Worm (Caenorhabditis elegans): ENCODE data around the gene ZK1320.11.

Gene ZK1320.11

DNA sequence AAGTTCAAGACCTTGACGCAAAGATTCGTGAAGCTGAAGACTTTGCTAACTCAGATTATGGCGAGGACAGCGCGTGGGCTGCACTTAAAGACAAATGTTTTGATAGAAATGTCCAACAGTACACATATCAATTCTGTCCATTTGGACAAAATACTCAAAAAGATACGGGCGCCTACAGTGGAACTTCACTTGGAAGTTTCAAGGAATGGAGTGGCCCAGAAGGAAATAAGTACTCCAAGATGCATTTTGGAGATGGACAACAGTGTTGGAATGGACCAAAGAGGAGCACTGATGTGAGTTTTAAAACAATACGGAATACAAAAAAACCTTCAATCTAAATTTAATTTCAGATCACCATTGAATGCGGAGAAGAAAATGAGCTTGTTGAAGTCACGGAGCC lies 41.5 kb upstream of the ZK1320.11 start:
- TF ChIP-seq xbp-1 (tag; optimal IDR thresholded peaks at IDR 0.05), result no peak
- no peak for TF ChIP-seq rnt-1 (tag; optimal IDR thresholded peaks at IDR 0.05)
- no peak for TF ChIP-seq unc-98 (GFP tag; IDR thresholded peaks at IDR 0.05)
- TF ChIP-seq aly-2 (tag; optimal IDR thresholded peaks at IDR 0.05), result no peak
- TF ChIP-seq elt-2 (tag; optimal IDR thresholded peaks at IDR 0.05), result no peak
- no peak for TF ChIP-seq lin-15B (tag; optimal IDR thresholded peaks at IDR 0.05)
- no peak for TF ChIP-seq lsy-2 (tag; optimal IDR thresholded peaks at IDR 0.05)
- TF ChIP-seq nhr-19 (GFP tag; conservative IDR thresholded peaks at IDR 0.05), result no peak
- TF ChIP-seq alr-1 (tag; optimal IDR thresholded peaks at IDR 0.05; ENCODE audit: borderline replicate concordance), result no peak

DNA sequence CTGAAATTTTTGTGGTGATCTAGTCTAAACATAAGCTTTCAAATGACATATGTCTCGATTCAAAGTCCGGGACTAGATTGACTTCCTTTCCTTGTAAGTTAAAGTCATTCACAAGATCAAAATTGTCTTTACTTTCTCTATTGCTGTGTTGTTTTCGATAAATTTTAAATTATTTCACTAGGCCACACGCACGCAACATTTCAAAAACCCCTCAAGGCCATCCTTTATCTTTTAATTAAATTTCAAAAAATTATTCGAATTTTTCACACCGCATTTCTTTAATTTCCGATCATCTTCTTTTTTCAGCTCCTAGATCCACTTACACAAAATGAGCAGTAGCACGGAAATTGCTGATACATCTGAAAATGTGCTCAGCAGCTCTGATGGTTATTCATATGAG lies 31.1 kb upstream of the ZK1320.11 start, which contains the start of gene ZK1307.7:
TSS of gene ZK1307.7 (plus strand) at position 301 of the 400 bp plus-strand sequence.
- no peak for TF ChIP-seq lin-39 (tag; optimal IDR thresholded peaks at IDR 0.05)
- no peak for TF ChIP-seq ets-5 (GFP tag; IDR thresholded peaks at IDR 0.05)
- TF ChIP-seq lin-14 (GFP tag; optimal IDR thresholded peaks at IDR 0.05), result no peak
- TF ChIP-seq mep-1 (tag; optimal IDR thresholded peaks at IDR 0.05), result no peak
- no peak for TF ChIP-seq elt-2 (tag; optimal IDR thresholded peaks at IDR 0.05)
- no peak for TF ChIP-seq nhr-12 (tag; optimal IDR thresholded peaks at IDR 0.05)
- no peak for TF ChIP-seq efl-3 (GFP tag; optimal IDR thresholded peaks at IDR 0.05)
- TF ChIP-seq ama-1 (optimal IDR thresholded peaks at IDR 0.05), result no peak
- TF ChIP-seq tbx-2 (tag; optimal IDR thresholded peaks at IDR 0.05), result no peak
- no peak for TF ChIP-seq nhr-47 (tag; optimal IDR thresholded peaks at IDR 0.05)
- no peak for TF ChIP-seq sptf-1 (tag; optimal IDR thresholded peaks at IDR 0.05)
- TF ChIP-seq egl-27 (tag; optimal IDR thresholded peaks at IDR 0.05), result no peak
- TF ChIP-seq ces-1 (GFP tag; optimal IDR thresholded peaks at IDR 0.05), result no peak
- no peak for TF ChIP-seq alr-1 (tag; optimal IDR thresholded peaks at IDR 0.05; ENCODE audit: borderline replicate concordance)
- TF ChIP-seq dpl-1 (GFP tag; optimal IDR thresholded peaks at IDR 0.05), result no peak
- no peak for TF ChIP-seq grh-1 (GFP tag; IDR thresholded peaks at IDR 0.05)
- no peak for TF ChIP-seq ceh-63 (GFP tag; optimal IDR thresholded peaks at IDR 0.05)
- no peak for TF ChIP-seq mdl-1 (tag; optimal IDR thresholded peaks at IDR 0.05)
- TF ChIP-seq unc-62 (GFP tag; optimal IDR thresholded peaks at IDR 0.05), result no peak

- TF ChIP-seq sup-37 (GFP tag; optimal IDR thresholded peaks at IDR 0.05) (no peak), pqm-1 (tag; optimal IDR thresholded peaks at IDR 0.05) (no peak), nhr-12 (tag; optimal IDR thresholded peaks at IDR 0.05) (no peak), alr-1 (tag; optimal IDR thresholded peaks at IDR 0.05; ENCODE audit: borderline replicate concordance) (no peak), nhr-28 (tag; optimal IDR thresholded peaks at IDR 0.05) (no peak), F16B12.6 (tag; optimal IDR thresholded peaks at IDR 0.05) (no peak), tbx-2 (tag; optimal IDR thresholded peaks at IDR 0.05) (no peak), nhr-237 (tag; optimal IDR thresholded peaks at IDR 0.05) (no peak), irx-1 (tag; optimal IDR thresholded peaks at IDR 0.05) (no peak), lir-3 (tag; optimal IDR thresholded peaks at IDR 0.05; ENCODE audit: poor library complexity) (no peak), dpl-1 (GFP tag; optimal IDR thresholded peaks at IDR 0.05) (no peak), elt-2 (tag; optimal IDR thresholded peaks at IDR 0.05) (no peak), efl-1 (optimal IDR thresholded peaks at IDR 0.05) (no peak), efl-1 (GFP tag; optimal IDR thresholded peaks at IDR 0.05 in 1 of 2) (no peak), C04F5.9 (tag; optimal IDR thresholded peaks at IDR 0.05) (no peak), unc-30 (tag; optimal IDR thresholded peaks at IDR 0.05) (no peak), lin-39 (tag; optimal IDR thresholded peaks at IDR 0.05) (no peak), efl-3 (GFP tag; optimal IDR thresholded peaks at IDR 0.05) (no peak), grh-1 (GFP tag; IDR thresholded peaks at IDR 0.05) (no peak), ceh-88 (GFP tag; IDR thresholded peaks at IDR 0.05) (no peak), nhr-84 (tag; optimal IDR thresholded peaks at IDR 0.05) (no peak)
Observed at ce11 chrII:9644438-9644837, 23.0 kb upstream of the ZK1320.11 start, which contains the start of gene fzr-1. Gene fzr-1, minus strand, starts transcription at chrII:9644466.

Measured in whole organism, L1 larva.